Fruit fly (Drosophila melanogaster) whole organism, pupa: ENCODE data around the gene CG33639.

Source experiments
- CG10348 ChIP-seq: fragments of 200-800 bp; sonication (Bioruptor generic); IDR thresholded peaks from 2 replicates; pipeline ENCODE4 v1.3.6; 2022; ENCODE audit warnings: missing biosample characterization, missing genetic modification characterization
- CG12605 ChIP-seq: fragments of 200-800 bp; sonication (Bioruptor generic); IDR thresholded peaks from 2 replicates; pipeline ENCODE4 v1.3.6; 2022; ENCODE audit warnings: missing biosample characterization, missing genetic modification characterization
- CG13204 ChIP-seq: fragments of 200-800 bp; sonication (Bioruptor generic); optimal IDR thresholded peaks from 2 replicates; lab custom pipeline; 2018; ENCODE audit warnings: missing biosample characterization, mild to moderate bottlenecking, missing genetic modification characterization, moderate library complexity
- CG15710 ChIP-seq: fragments of 200-800 bp; sonication (Bioruptor generic); optimal IDR thresholded peaks from 2 replicates; lab custom pipeline; 2018; ENCODE audit warnings: missing biosample characterization, mild to moderate bottlenecking, missing genetic modification characterization, moderate library complexity
- CG17806 ChIP-seq: fragments of 200-800 bp; sonication (Bioruptor generic); optimal IDR thresholded peaks from 2 replicates; lab custom pipeline; 2018; ENCODE audit warnings: missing biosample characterization, mild to moderate bottlenecking, missing genetic modification characterization, moderate library complexity
- CG32121 ChIP-seq: fragments of 200-800 bp; sonication (Bioruptor generic); IDR thresholded peaks from 2 replicates; pipeline ENCODE4 v1.3.6; 2022; ENCODE audit warnings: missing biosample characterization, missing genetic modification characterization
- CG34367 ChIP-seq: fragments of 200-800 bp; sonication (Bioruptor generic); optimal IDR thresholded peaks from 2 replicates; lab custom pipeline; 2018; ENCODE audit warnings: missing biosample characterization, mild to moderate bottlenecking, missing genetic modification characterization
- CG8301 ChIP-seq: fragments of 200-800 bp; sonication (Bioruptor generic); optimal IDR thresholded peaks from 2 replicates; lab custom pipeline; 2018; ENCODE audit warnings: missing biosample characterization, mild to moderate bottlenecking, missing genetic modification characterization
- CG9948 ChIP-seq: fragments of 200-800 bp; sonication (Bioruptor generic); optimal IDR thresholded peaks from 2 replicates; lab custom pipeline; 2018; ENCODE audit warnings: missing biosample characterization, mild to moderate bottlenecking, missing genetic modification characterization, moderate library complexity
- D1 ChIP-seq: fragments of 200-800 bp; sonication (Bioruptor generic); optimal IDR thresholded peaks from 2 replicates; lab custom pipeline; 2018; ENCODE audit warnings: missing biosample characterization, mild to moderate bottlenecking, missing genetic modification characterization, moderate library complexity
- EcR ChIP-seq: fragments of 200-800 bp; sonication (Bioruptor generic); optimal IDR thresholded peaks from 3 replicates; lab custom pipeline; 2019; ENCODE audit warnings: missing biosample characterization, missing genetic modification characterization, mild to moderate bottlenecking, moderate library complexity, missing genetic modification reagents
- Pif1B ChIP-seq: fragments of 200-800 bp; sonication (Bioruptor generic); optimal IDR thresholded peaks from 3 replicates; lab custom pipeline; 2016; ENCODE audit warnings: missing biosample characterization, missing genetic modification characterization
- fd96Ca ChIP-seq: fragments of 200-800 bp; sonication (Bioruptor generic); IDR thresholded peaks from 3 replicates; pipeline ENCODE4 v1.3.6; 2022; ENCODE audit warnings: missing biosample characterization, missing genetic modification characterization
- rn ChIP-seq: fragments of 200-800 bp; sonication (Bioruptor generic); IDR thresholded peaks from 2 replicates; pipeline ENCODE4 v1.3.6; 2022; ENCODE audit warnings: missing biosample characterization, missing genetic modification characterization

DNA sequence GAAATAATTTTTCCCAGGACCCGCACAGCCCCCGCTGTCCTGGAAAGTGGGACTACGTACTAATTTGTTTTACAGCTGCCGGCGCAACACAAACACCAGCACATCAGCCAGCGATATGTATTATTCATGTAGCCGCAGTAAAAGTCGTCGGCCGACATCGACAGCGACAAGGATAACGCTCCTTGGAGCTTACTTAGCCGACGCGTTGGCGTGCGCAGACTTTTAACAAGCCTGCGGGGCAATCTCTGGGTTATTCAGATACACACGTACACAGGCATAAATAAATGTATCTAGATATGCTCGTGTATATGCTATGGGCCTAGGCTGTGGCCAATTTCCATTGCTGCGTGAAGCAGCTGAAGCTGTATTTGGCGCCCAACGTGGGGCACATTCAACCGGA, 28.2 kb downstream of the CG33639 start:
- TF ChIP-seq EcR (no peak), Pif1B (GFP tag; lab: Kevin White, UChicago) (no peak), fd96Ca (GFP tag; lab: Robert Waterston, UW) (no peak), CG8301 (no peak), CG34367 (tag; lab: Kevin White, UChicago) (no peak), D1 (no peak), CG15710 (tag; lab: Kevin White, UChicago) (no peak), CG32121 (no peak), CG9948 (tag; lab: Kevin White, UChicago) (no peak), CG12605 (GFP tag; lab: Robert Waterston, UW) (no peak), rn (no peak), CG13204 (GFP tag; lab: Kevin White, UChicago) (no peak), CG17806 (tag; lab: Kevin White, UChicago) (no peak), CG10348 (no peak)
